Worm (Caenorhabditis elegans) whole organism, L1 larva: ENCODE data around the gene scc-3.

Source experiments
- blmp-1 ChIP-seq: fragments of 150-350 bp; optimal IDR thresholded peaks from 2 replicates; lab custom pipeline; 2014; ENCODE audit warnings: missing biosample characterization, missing genetic modification characterization
- egl-27 ChIP-seq, 2 experiments: fragments of 150-350 bp in 1 of 2; sonication (generic microtip); optimal IDR thresholded peaks; 3 replicates each; lab custom pipeline; 2017 to 2018; ENCODE audit warnings: missing biosample characterization in 2 of 2, missing genetic modification characterization in 2 of 2, missing genetic modification reagents in 2 of 2
- lin-39 ChIP-seq: fragments of 150-350 bp; optimal IDR thresholded peaks from 2 replicates; lab custom pipeline; 2014; ENCODE audit warnings: missing biosample characterization, missing genetic modification reagents, missing genetic modification characterization
- nhr-77 ChIP-seq: fragments of 150-350 bp; optimal IDR thresholded peaks from 2 replicates; lab custom pipeline; 2014; ENCODE audit warnings: missing biosample characterization, missing genetic modification characterization
- nhr-90 ChIP-seq: sonication (generic microtip); optimal IDR thresholded peaks from 2 replicates; lab custom pipeline; 2016; ENCODE audit warnings: mild to moderate bottlenecking, missing genetic modification characterization, missing compliant biosample characterization; ENCODE audit not compliant: poor library complexity
- snpc-4 ChIP-seq: fragments of 150-350 bp; optimal IDR thresholded peaks from 2 replicates; lab custom pipeline; 2014; ENCODE audit warnings: missing biosample characterization, missing genetic modification characterization
- zag-1 ChIP-seq: fragments of 150-350 bp; optimal IDR thresholded peaks from 2 replicates; lab custom pipeline; 2014; ENCODE audit warnings: missing biosample characterization, missing genetic modification characterization
- ztf-4 ChIP-seq: fragments of 150-350 bp; optimal IDR thresholded peaks from 2 replicates; lab custom pipeline; 2014; ENCODE audit warnings: missing biosample characterization, missing genetic modification characterization

ce11 chrV:12744979-12745378 is 18.8 kb upstream of the scc-3 start, which contains the start of gene C15C8.7:
- TF ChIP-seq snpc-4 (no peak), egl-27 (tag; optimal IDR thresholded peaks at IDR 0.05; lab: Kevin White, UChicago) (no peak), ztf-4 (tag; lab: Kevin White, UChicago) (no peak), zag-1 (tag; lab: Kevin White, UChicago) (no peak), nhr-90 (tag; lab: Kevin White, UChicago) (no peak), lin-39 (tag; lab: Kevin White, UChicago) (no peak), blmp-1 (tag; lab: Kevin White, UChicago) (no peak), nhr-77 (no peak)
